Worm (Caenorhabditis elegans): ENCODE results near the gene H06H21.11.

ce11 chrIV:4771792-4772191 lies 35.3 kb downstream of the H06H21.11 start, which contains the start of gene R11E3.2:
- TF ChIP-seq F44E2.7 (GFP tag; IDR thresholded peaks at IDR 0.05) = no peak
- no peak for TF ChIP-seq aly-2 (tag; optimal IDR thresholded peaks at IDR 0.05)
- TF ChIP-seq egl-27 (tag; optimal IDR thresholded peaks at IDR 0.05) = no peak
- TF ChIP-seq mxl-2 (GFP tag; conservative IDR thresholded peaks at IDR 0.05) = no peak
- TF ChIP-seq mdl-1 (tag; optimal IDR thresholded peaks at IDR 0.05) = no peak
- no peak for TF ChIP-seq unc-39 (tag; optimal IDR thresholded peaks at IDR 0.05)
- TF ChIP-seq lir-3 (tag; optimal IDR thresholded peaks at IDR 0.05) = no peak
- TF ChIP-seq ztf-11 (tag; optimal IDR thresholded peaks at IDR 0.05) = no peak
- no peak for TF ChIP-seq nhr-28 (tag; optimal IDR thresholded peaks at IDR 0.05)
- TF ChIP-seq ceh-28 (tag; optimal IDR thresholded peaks at IDR 0.05) = no peak
- no peak for TF ChIP-seq Y75B8A.6 (GFP tag; IDR thresholded peaks at IDR 0.05)
- TF ChIP-seq ctbp-1 (GFP tag; IDR thresholded peaks at IDR 0.05) = no peak
- no peak for TF ChIP-seq aha-1 (tag)
- TF ChIP-seq ces-1 (GFP tag; optimal IDR thresholded peaks at IDR 0.05) = no peak

Data from whole organism, L4 larva.